Worm (Caenorhabditis elegans): Measurements from ENCODE around the gene gcn-2.

gcn-2 gene

ce11 chrII:13073102-13073501 lies 10.9 kb upstream of the gcn-2 start, which contains the start of gene F42G4.5:
Gene F42G4.5 (plus strand): TSS chrII:13073480.
- TF ChIP-seq nhr-10 (tag; optimal IDR thresholded peaks at IDR 0.05): no peak
- TF ChIP-seq ceh-82 (tag; optimal IDR thresholded peaks at IDR 0.05): no peak
- no peak for TF ChIP-seq tra-1 (GFP tag; IDR thresholded peaks at IDR 0.05)
- TF ChIP-seq pqm-1 (tag; optimal IDR thresholded peaks at IDR 0.05): peak; percentile 97
- TF ChIP-seq F37D6.2 (tag; optimal IDR thresholded peaks at IDR 0.05): no peak
- no peak for TF ChIP-seq ceh-28 (tag; optimal IDR thresholded peaks at IDR 0.05)
- no peak for TF ChIP-seq hmg-1.1 (GFP tag; IDR thresholded peaks at IDR 0.05)
- no peak for TF ChIP-seq fkh-10 (GFP tag; optimal IDR thresholded peaks at IDR 0.05)
- TF ChIP-seq nhr-42 (GFP tag; IDR thresholded peaks at IDR 0.05): no peak
- TF ChIP-seq jun-1 (tag; optimal IDR thresholded peaks at IDR 0.05): no peak
- no peak for TF ChIP-seq rbr-2 (tag; optimal IDR thresholded peaks at IDR 0.05)
- TF ChIP-seq zip-2 (tag; optimal IDR thresholded peaks at IDR 0.05): no peak
- TF ChIP-seq nhr-41 (GFP tag; IDR thresholded peaks at IDR 0.05): peak; percentile 98
- no peak for TF ChIP-seq Y75B8A.6 (GFP tag; IDR thresholded peaks at IDR 0.05)
- no peak for TF ChIP-seq lim-7 (GFP tag; IDR thresholded peaks at IDR 0.05)
- peak; percentile 50 for TF ChIP-seq hlh-30 (tag; optimal IDR thresholded peaks at IDR 0.05; ENCODE audit: insufficient read depth)
- TF ChIP-seq egl-27 (tag; optimal IDR thresholded peaks at IDR 0.05): no peak
- no peak for TF ChIP-seq mes-2 (tag; optimal IDR thresholded peaks at IDR 0.05; ENCODE audit: poor library complexity, severe bottlenecking)
- no peak for TF ChIP-seq cey-2 (tag; optimal IDR thresholded peaks at IDR 0.05; ENCODE audit: borderline replicate concordance, insufficient read depth)
- no peak for TF ChIP-seq Y5F2A.4 (GFP tag; optimal IDR thresholded peaks at IDR 0.05)
- TF ChIP-seq php-3 (GFP tag; IDR thresholded peaks at IDR 0.05): peak; percentile 51; the same call in 1 of the 2 replicates
- TF ChIP-seq set-16 (GFP tag; IDR thresholded peaks at IDR 0.05): no peak
- no peak for TF ChIP-seq Y48G9A.11 (GFP tag; IDR thresholded peaks at IDR 0.05)
- no peak for TF ChIP-seq tag-97 (GFP tag; IDR thresholded peaks at IDR 0.05)
- TF ChIP-seq F10B5.3 (tag; optimal IDR thresholded peaks at IDR 0.05): no peak
- no peak for TF ChIP-seq ztf-7 (tag; optimal IDR thresholded peaks at IDR 0.05)
- TF ChIP-seq nhr-28 (tag; optimal IDR thresholded peaks at IDR 0.05): peak; percentile 94
- no peak for TF ChIP-seq dpl-1 (GFP tag; optimal IDR thresholded peaks at IDR 0.05)
- TF ChIP-seq lin-1 (GFP tag; IDR thresholded peaks at IDR 0.05): no peak
- TF ChIP-seq gei-8 (GFP tag; optimal IDR thresholded peaks at IDR 0.05): no peak
- no peak for TF ChIP-seq madf-9 (GFP tag; conservative IDR thresholded peaks at IDR 0.05)
- no peak for TF ChIP-seq unc-39 (tag; optimal IDR thresholded peaks at IDR 0.05)
- TF ChIP-seq nhr-6 (tag; optimal IDR thresholded peaks at IDR 0.05): no peak
- no peak for TF ChIP-seq daf-8 (GFP tag; IDR thresholded peaks at IDR 0.05)
- TF ChIP-seq saeg-2 (GFP tag; IDR thresholded peaks at IDR 0.05): no peak
- peak; percentile 45 for TF ChIP-seq nhr-77 (tag; optimal IDR thresholded peaks at IDR 0.05)
- no peak for TF ChIP-seq duxl-1 (tag; optimal IDR thresholded peaks at IDR 0.05; ENCODE audit: poor library complexity)
- TF ChIP-seq mxl-2 (GFP tag; conservative IDR thresholded peaks at IDR 0.05): no peak
- no peak for TF ChIP-seq fos-1 (tag; optimal IDR thresholded peaks at IDR 0.05)
- TF ChIP-seq egl-43 (GFP tag; IDR thresholded peaks at IDR 0.05): no peak
- no peak for TF ChIP-seq lsy-2 (tag; optimal IDR thresholded peaks at IDR 0.05)
- no peak for TF ChIP-seq T26A8.4 (GFP tag; IDR thresholded peaks at IDR 0.05)
- no peak for TF ChIP-seq ctbp-1 (GFP tag; IDR thresholded peaks at IDR 0.05)
- no peak for TF ChIP-seq nhr-237 (tag; optimal IDR thresholded peaks at IDR 0.05)
- no peak for TF ChIP-seq vab-7 (GFP tag; IDR thresholded peaks at IDR 0.05)
- TF ChIP-seq sdz-12 (GFP tag; optimal IDR thresholded peaks at IDR 0.05): no peak
- TF ChIP-seq spr-3 (GFP tag; optimal IDR thresholded peaks at IDR 0.05): no peak
- no peak for TF ChIP-seq unc-130 (GFP tag; optimal IDR thresholded peaks at IDR 0.05)
- no peak for TF ChIP-seq nhr-11 (tag; optimal IDR thresholded peaks at IDR 0.05)
- no peak for TF ChIP-seq F49E8.2 (tag; optimal IDR thresholded peaks at IDR 0.05; ENCODE audit: borderline replicate concordance)
- TF ChIP-seq mdl-1 (tag; optimal IDR thresholded peaks at IDR 0.05): peak in 1 of 2 experiments; percentile 17
- peak; percentile 69 for TF ChIP-seq dve-1 (tag; optimal IDR thresholded peaks at IDR 0.05; ENCODE audit: insufficient read depth)

Measured in whole organism, L4 larva.